Fruit fly (Drosophila melanogaster) whole organism, embryonic: ENCODE results near the gene Tasp1.

Experiments used
- Awh ChIP-seq: fragments of 200-800 bp; sonication (Bioruptor generic); IDR thresholded peaks from 2 replicates; pipeline ENCODE4, ENCODE4 v1.3.6; 2022; ENCODE audit warnings: missing biosample characterization, missing genetic modification characterization
- CG10366 ChIP-seq: fragments of 200-800 bp; sonication (Bioruptor generic); IDR thresholded peaks from 2 replicates; pipeline ENCODE4 v1.3.6; 2022; ENCODE audit warnings: missing biosample characterization, missing genetic modification characterization
- CG10979 ChIP-seq: fragments of 200-800 bp; sonication (Bioruptor generic); optimal IDR thresholded peaks from 2 replicates; lab custom pipeline; 2018; ENCODE audit warnings: missing biosample characterization, mild to moderate bottlenecking, missing genetic modification characterization, moderate library complexity
- CG11560 ChIP-seq: fragments of 200-800 bp; sonication (Bioruptor generic); IDR thresholded peaks from 3 replicates; pipeline ENCODE4 v1.3.6; 2022; ENCODE audit warnings: missing biosample characterization, missing genetic modification characterization
- CG12219 ChIP-seq: fragments of 200-800 bp; sonication (Bioruptor generic); optimal IDR thresholded peaks from 3 replicates; lab custom pipeline; 2018; ENCODE audit warnings: missing biosample characterization, mild to moderate bottlenecking, missing genetic modification characterization
- CG16815 ChIP-seq: fragments of 200-800 bp; sonication (Bioruptor generic); optimal IDR thresholded peaks from 3 replicates; lab custom pipeline; 2017; ENCODE audit warnings: missing biosample characterization, mild to moderate bottlenecking, missing genetic modification characterization
- CG17829 ChIP-seq: fragments of 200-800 bp; optimal IDR thresholded peaks from 2 replicates; lab custom pipeline; 2019; ENCODE audit warnings: missing biosample characterization, mild to moderate bottlenecking, missing genetic modification characterization, moderate library complexity
- CG43689 ChIP-seq: fragments of 200-800 bp; sonication (Bioruptor generic); IDR thresholded peaks from 2 replicates; pipeline ENCODE4 v1.3.6; 2022; ENCODE audit warnings: missing biosample characterization, missing genetic modification characterization
- CG6272 ChIP-seq: fragments of 200-800 bp; sonication (Bioruptor generic); IDR thresholded peaks from 2 replicates; pipeline ENCODE4 v1.3.6; 2022; ENCODE audit warnings: missing biosample characterization, missing genetic modification characterization
- CG8765 ChIP-seq: fragments of 200-800 bp; sonication (Bioruptor generic); IDR thresholded peaks from 2 replicates; pipeline ENCODE4 v1.3.6; 2022; ENCODE audit warnings: missing biosample characterization, missing genetic modification characterization
- CG8924 ChIP-seq: fragments of 200-800 bp; optimal IDR thresholded peaks from 3 replicates; lab custom pipeline; 2019; ENCODE audit warnings: missing biosample characterization, mild to moderate bottlenecking, missing genetic modification characterization, moderate library complexity
- CG9797 ChIP-seq: fragments of 200-800 bp; sonication (Bioruptor generic); optimal IDR thresholded peaks from 3 replicates; lab custom pipeline; 2018; ENCODE audit warnings: missing biosample characterization, mild to moderate bottlenecking, missing genetic modification characterization
- CG9932 ChIP-seq: fragments of 200-800 bp; sonication (Bioruptor generic); IDR thresholded peaks from 2 replicates; pipeline ENCODE4 v1.3.6; 2022; ENCODE audit warnings: missing biosample characterization, missing genetic modification characterization
- Doc3 ChIP-seq: fragments of 200-800 bp; sonication (Bioruptor generic); IDR thresholded peaks from 3 replicates; pipeline ENCODE4 v1.3.6; 2022; ENCODE audit warnings: missing biosample characterization, missing genetic modification characterization; ENCODE audit not compliant: partially characterized antibody
- ERR ChIP-seq: fragments of 200-800 bp; sonication (Bioruptor generic); optimal IDR thresholded peaks from 2 replicates; lab custom pipeline; 2016; ENCODE audit warnings: missing biosample characterization, missing genetic modification characterization
- Eip74EF ChIP-seq, 2 experiments: fragments of 200-800 bp in 1 of 2; fragments of >200 bp in 1 of 2; sonication (Bioruptor generic) in 1 of 2; optimal IDR thresholded peaks; 2 replicates each; lab custom pipeline; 2017 to 2019; ENCODE audit warnings: missing biosample characterization in 2 of 2, missing genetic modification characterization in 2 of 2, mild to moderate bottlenecking in 1 of 2, moderate library complexity in 1 of 2
- Hey ChIP-seq: fragments of 200-800 bp; sonication (Bioruptor generic); optimal IDR thresholded peaks from 3 replicates; lab custom pipeline; 2018; ENCODE audit warnings: missing biosample characterization, mild to moderate bottlenecking, missing genetic modification characterization
- Hmr ChIP-seq: fragments of 200-800 bp; sonication (Bioruptor generic); optimal IDR thresholded peaks from 3 replicates; lab custom pipeline; 2017; ENCODE audit warnings: mild to moderate bottlenecking, missing biosample characterization, missing genetic modification reagents, missing genetic modification characterization
- Lim3 ChIP-seq: fragments of 200-800 bp; sonication (Bioruptor generic); IDR thresholded peaks from 2 replicates; pipeline ENCODE4 v1.3.6; 2022; ENCODE audit warnings: missing biosample characterization, missing genetic modification characterization
- Nf-YC ChIP-seq: fragments of 200-800 bp; optimal IDR thresholded peaks from 3 replicates; lab custom pipeline; 2019; ENCODE audit warnings: missing biosample characterization, mild to moderate bottlenecking, missing genetic modification characterization, moderate library complexity
- Opbp ChIP-seq: fragments of 200-800 bp; sonication (Bioruptor generic); IDR thresholded peaks from 3 replicates; pipeline ENCODE4 v1.3.6; 2022; ENCODE audit warnings: missing biosample characterization, missing genetic modification characterization; ENCODE audit not compliant: partially characterized antibody
- Optix ChIP-seq: fragments of 200-800 bp; sonication (Bioruptor generic); IDR thresholded peaks from 3 replicates; pipeline ENCODE4 v1.3.6; 2022; ENCODE audit warnings: missing biosample characterization, missing genetic modification characterization
- Ptx1 ChIP-seq: fragments of 200-800 bp; sonication (Bioruptor generic); IDR thresholded peaks from 2 replicates; pipeline ENCODE4 v1.3.6; 2022; ENCODE audit warnings: missing biosample characterization, missing genetic modification characterization
- Ssrp ChIP-seq: fragments of 200-800 bp; sonication (Bioruptor generic); optimal IDR thresholded peaks from 2 replicates; lab custom pipeline; 2018; ENCODE audit warnings: missing biosample characterization, mild to moderate bottlenecking, missing genetic modification characterization, moderate library complexity
- az2 ChIP-seq: fragments of 200-800 bp; sonication (Bioruptor generic); optimal IDR thresholded peaks from 3 replicates; lab custom pipeline; 2016; ENCODE audit warnings: missing biosample characterization, missing genetic modification characterization
- bowl ChIP-seq: fragments of 200-800 bp; sonication (Bioruptor generic); IDR thresholded peaks from 2 replicates; pipeline ENCODE4 v1.3.6; 2022; ENCODE audit warnings: missing biosample characterization, missing genetic modification characterization
- dan ChIP-seq: fragments of 200-800 bp; sonication (Bioruptor generic); IDR thresholded peaks from 2 replicates; pipeline ENCODE4 v1.3.6; 2022; ENCODE audit warnings: missing biosample characterization, missing genetic modification characterization
- ewg ChIP-seq: fragments of 200-800 bp; sonication (Bioruptor generic); optimal IDR thresholded peaks from 3 replicates; lab custom pipeline; 2017; ENCODE audit warnings: mild to moderate bottlenecking, missing biosample characterization, missing genetic modification reagents, missing genetic modification characterization
- fru ChIP-seq: fragments of >200 bp; optimal IDR thresholded peaks from 2 replicates; lab custom pipeline; 2017
- gcm2 ChIP-seq: fragments of 200-800 bp; sonication (Bioruptor generic); optimal IDR thresholded peaks from 2 replicates; lab custom pipeline; 2016; ENCODE audit warnings: missing biosample characterization, missing genetic modification characterization
- gsb ChIP-seq: fragments of 200-800 bp; sonication (Bioruptor generic); IDR thresholded peaks from 2 replicates; pipeline ENCODE4 v1.3.6; 2022; ENCODE audit warnings: missing biosample characterization, missing genetic modification characterization
- jumu ChIP-seq: fragments of 200-800 bp; sonication (Bioruptor generic); optimal IDR thresholded peaks from 3 replicates; lab custom pipeline; 2016; ENCODE audit warnings: missing biosample characterization, missing genetic modification characterization
- kah ChIP-seq: fragments of 200-800 bp; sonication (Bioruptor generic); optimal IDR thresholded peaks from 2 replicates; lab custom pipeline; 2018; ENCODE audit warnings: missing biosample characterization, mild to moderate bottlenecking, missing genetic modification characterization
- knrl ChIP-seq: fragments of 200-800 bp; sonication (Bioruptor generic); IDR thresholded peaks from 3 replicates; pipeline ENCODE4 v1.3.6; 2022; ENCODE audit warnings: missing biosample characterization, missing genetic modification characterization; ENCODE audit not compliant: partially characterized antibody
- lilli ChIP-seq: fragments of 200-800 bp; sonication (Bioruptor generic); optimal IDR thresholded peaks from 3 replicates; lab custom pipeline; 2016; ENCODE audit warnings: missing biosample characterization, missing genetic modification characterization
- pita ChIP-seq: fragments of 200-800 bp; sonication (Bioruptor generic); optimal IDR thresholded peaks from 2 replicates; lab custom pipeline; 2017; ENCODE audit warnings: missing biosample characterization, mild to moderate bottlenecking, missing genetic modification characterization
- psq ChIP-seq: fragments of 200-800 bp; sonication (Bioruptor generic); optimal IDR thresholded peaks from 2 replicates; lab custom pipeline; 2017; ENCODE audit warnings: missing biosample characterization, missing genetic modification characterization
- row ChIP-seq: fragments of 200-800 bp; sonication (Bioruptor generic); IDR thresholded peaks from 3 replicates; pipeline ENCODE4 v1.3.6; 2022; ENCODE audit warnings: missing biosample characterization, missing genetic modification characterization
- sisA ChIP-seq: fragments of 200-800 bp; sonication (Bioruptor generic); IDR thresholded peaks from 2 replicates; pipeline ENCODE4 v1.3.6; 2022; ENCODE audit warnings: missing biosample characterization, missing genetic modification characterization
- slou ChIP-seq: fragments of 200-800 bp; sonication (Bioruptor generic); optimal IDR thresholded peaks from 3 replicates; lab custom pipeline; 2016; ENCODE audit warnings: missing biosample characterization, missing genetic modification characterization
- sqz ChIP-seq: fragments of 200-800 bp; sonication (Bioruptor generic); optimal IDR thresholded peaks from 3 replicates; lab custom pipeline; 2018; ENCODE audit warnings: missing biosample characterization, mild to moderate bottlenecking, missing genetic modification characterization
- stc ChIP-seq: fragments of 200-800 bp; sonication (Bioruptor generic); IDR thresholded peaks from 2 replicates; pipeline ENCODE4 v1.3.6; 2022; ENCODE audit warnings: missing biosample characterization, missing genetic modification characterization
- tin ChIP-seq: fragments of 200-800 bp; sonication (Bioruptor generic); optimal IDR thresholded peaks from 3 replicates; lab custom pipeline; 2016; ENCODE audit warnings: missing biosample characterization, missing genetic modification characterization
- unpg ChIP-seq: fragments of 200-800 bp; sonication (Bioruptor generic); optimal IDR thresholded peaks from 3 replicates; lab custom pipeline; 2018; ENCODE audit warnings: missing biosample characterization, mild to moderate bottlenecking, missing genetic modification characterization, moderate library complexity
- wdn ChIP-seq: fragments of 200-800 bp; sonication (Bioruptor generic); IDR thresholded peaks from 2 replicates; pipeline ENCODE4 v1.3.6; 2022; ENCODE audit warnings: missing biosample characterization, missing genetic modification characterization
- wor ChIP-seq: fragments of 200-800 bp; sonication (Bioruptor generic); IDR thresholded peaks from 2 replicates; pipeline ENCODE4 v1.3.6; 2022; ENCODE audit warnings: missing biosample characterization, missing genetic modification characterization
- zen2 ChIP-seq: fragments of 200-800 bp; sonication (Bioruptor generic); IDR thresholded peaks from 3 replicates; pipeline ENCODE4 v1.3.6; 2022; ENCODE audit warnings: missing biosample characterization, missing genetic modification characterization; ENCODE audit not compliant: partially characterized antibody
- zf30C ChIP-seq: fragments of 200-800 bp; sonication (Bioruptor generic); optimal IDR thresholded peaks from 3 replicates; lab custom pipeline; 2018; ENCODE audit warnings: missing biosample characterization, mild to moderate bottlenecking, missing genetic modification characterization

Gene Tasp1

dm6 chr3L:16052145-16053025, 34.9 kb downstream of the Tasp1 start (continued):
- TF ChIP-seq kah (GFP tag; lab: Kevin White, UChicago) = peak; percentile 39
- peak; percentile 91 for TF ChIP-seq sqz (GFP tag; lab: Kevin White, UChicago)
- TF ChIP-seq unpg (GFP tag; lab: Kevin White, UChicago) = no peak
- TF ChIP-seq stc (GFP tag; lab: Robert Waterston, UW) = no peak
- TF ChIP-seq knrl = peak; percentile 33; the same call in 2 of the 3 replicates
- TF ChIP-seq, all 482 proteins: peak for 73

dm6 chr3L:16051719-16052122, 35.6 kb downstream of the Tasp1 start, which contains the start of gene Mbs:
Gene Mbs, plus strand, starts transcription at chr3L:16051959.
- TF ChIP-seq ewg (GFP tag; lab: Kevin White, UChicago) = no peak
- no peak for TF ChIP-seq az2
- TF ChIP-seq CG9932 = peak; percentile 7; the same call in 1 of the 2 replicates
- peak; percentile 64 for TF ChIP-seq zen2 (GFP tag; lab: Robert Waterston, UW)
- TF ChIP-seq psq (GFP tag; lab: Kevin White, UChicago) = no peak
- peak; percentile 53 for TF ChIP-seq CG17829 (tag; lab: Kevin White, UChicago)
- TF ChIP-seq CG12219 (GFP tag; lab: Kevin White, UChicago) = no peak
- TF ChIP-seq lilli (GFP tag; lab: Kevin White, UChicago) = peak; percentile 22
- peak; percentile 54; the same call in 2 of the 3 replicates for TF ChIP-seq Opbp (GFP tag; lab: Robert Waterston, UW)
- TF ChIP-seq Doc3 = peak; percentile 37; the same call in 2 of the 3 replicates
- TF ChIP-seq Nf-YC (tag; lab: Kevin White, UChicago) = peak; percentile 31
- TF ChIP-seq Awh (GFP tag; lab: Robert Waterston, UW) = no peak
- TF ChIP-seq gcm2 (GFP tag; lab: Kevin White, UChicago) = no peak
- no peak for TF ChIP-seq wdn (GFP tag; lab: Robert Waterston, UW)
- no peak; the same call in 1 of the 2 replicates for TF ChIP-seq CG10366 (GFP tag; lab: Robert Waterston, UW)
- TF ChIP-seq Ptx1 (GFP tag; lab: Robert Waterston, UW) = peak; percentile 20; the same call in 1 of the 2 replicates
- no peak for TF ChIP-seq slou (GFP tag; lab: Kevin White, UChicago)
- TF ChIP-seq ERR (GFP tag; lab: Kevin White, UChicago) = peak; percentile 1
- TF ChIP-seq jumu (GFP tag; lab: Kevin White, UChicago) = no peak
- no peak for TF ChIP-seq pita (GFP tag; lab: Kevin White, UChicago)
- no peak for TF ChIP-seq dan (GFP tag; lab: Robert Waterston, UW)
- no peak for TF ChIP-seq Lim3 (GFP tag; lab: Robert Waterston, UW)
- no peak for TF ChIP-seq CG8765
- no peak for TF ChIP-seq CG43689 (GFP tag; lab: Robert Waterston, UW)
- TF ChIP-seq tin = no peak
- TF ChIP-seq Hey (tag; lab: Kevin White, UChicago) = no peak
- TF ChIP-seq Optix (GFP tag; lab: Robert Waterston, UW) = no peak
- TF ChIP-seq wor (GFP tag; lab: Robert Waterston, UW) = no peak
- no peak for TF ChIP-seq bowl (GFP tag; lab: Robert Waterston, UW)
- TF ChIP-seq Eip74EF (GFP tag; optimal IDR thresholded peaks at IDR 0.05; lab: Kevin White, UChicago) = no peak
- TF ChIP-seq CG11560 (tag; lab: Robert Waterston, UW) = no peak
- TF ChIP-seq Ssrp = no peak
- no peak for TF ChIP-seq CG10979 (tag; lab: Kevin White, UChicago)
- peak; percentile 32; the same call in 1 of the 3 replicates for TF ChIP-seq row (GFP tag; lab: Robert Waterston, UW)
- peak; percentile 5 for TF ChIP-seq CG8924 (tag; lab: Kevin White, UChicago)
- TF ChIP-seq gsb (GFP tag; lab: Robert Waterston, UW) = no peak
- TF ChIP-seq sisA = no peak
- peak; percentile 85 for TF ChIP-seq CG9797 (GFP tag; lab: Kevin White, UChicago)
- no peak for TF ChIP-seq CG16815 (GFP tag; lab: Kevin White, UChicago)
- peak; percentile 63 for TF ChIP-seq Hmr (GFP tag; lab: Kevin White, UChicago)
- no peak for TF ChIP-seq fru
- no peak for TF ChIP-seq zf30C
- TF ChIP-seq CG6272 (GFP tag; lab: Robert Waterston, UW) = no peak
